Worm (Caenorhabditis elegans) whole organism, late embryonic: Measurements from ENCODE around the gene Y38C1AA.1.

ENCODE experiments used
- K09A11.1 ChIP-seq: sonication (generic microtip); optimal IDR thresholded peaks from 2 replicates; lab custom pipeline; 2017; ENCODE audit warnings: antibody characterized with exemption, mild to moderate bottlenecking, missing genetic modification characterization, missing compliant biosample characterization; ENCODE audit not compliant: insufficient read depth
- Y22D7AL.16 ChIP-seq: sonication (generic microtip); optimal IDR thresholded peaks from 2 replicates; lab custom pipeline; 2016; ENCODE audit warnings: missing genetic modification characterization, missing compliant biosample characterization
- ahr-1 ChIP-seq: sonication (generic microtip); optimal IDR thresholded peaks from 2 replicates; lab custom pipeline; 2016; ENCODE audit warnings: missing genetic modification characterization, missing compliant biosample characterization
- ama-1 ChIP-seq: fragments of 150-350 bp; optimal IDR thresholded peaks from 2 replicates; lab custom pipeline; 2014
- ceh-30 ChIP-seq: fragments of 150-350 bp; optimal IDR thresholded peaks from 2 replicates; lab custom pipeline; 2014; ENCODE audit warnings: missing biosample characterization, missing genetic modification characterization
- ceh-9 ChIP-seq: sonication (generic microtip); optimal IDR thresholded peaks from 2 replicates; lab custom pipeline; 2016; ENCODE audit warnings: mild to moderate bottlenecking, missing genetic modification characterization, inconsistent platforms, missing compliant biosample characterization
- gmeb-2 ChIP-seq: sonication (generic microtip); optimal IDR thresholded peaks from 2 replicates; lab custom pipeline; 2016; ENCODE audit warnings: missing genetic modification characterization, inconsistent platforms, missing compliant biosample characterization
- hlh-30 ChIP-seq: sonication (generic microtip); optimal IDR thresholded peaks from 2 replicates; lab custom pipeline; 2017; ENCODE audit warnings: antibody characterized with exemption, missing genetic modification characterization, missing compliant biosample characterization; ENCODE audit not compliant: insufficient read depth
- lim-6 ChIP-seq: sonication (generic microtip); optimal IDR thresholded peaks from 2 replicates; lab custom pipeline; 2016; ENCODE audit warnings: missing genetic modification characterization, missing compliant biosample characterization
- nhr-11 ChIP-seq: fragments of 150-350 bp; optimal IDR thresholded peaks from 2 replicates; lab custom pipeline; 2014; ENCODE audit warnings: missing biosample characterization, missing genetic modification characterization
- pag-3 ChIP-seq: sonication (generic microtip); optimal IDR thresholded peaks from 2 replicates; lab custom pipeline; 2016; ENCODE audit warnings: missing compliant biosample characterization, missing genetic modification characterization, borderline replicate concordance
- pha-4 ChIP-seq: fragments of 150-350 bp; optimal IDR thresholded peaks from 2 replicates; lab custom pipeline; 2018; ENCODE audit warnings: missing biosample characterization, missing genetic modification reagents, missing genetic modification characterization
- pqm-1 ChIP-seq: sonication (generic microtip); optimal IDR thresholded peaks from 2 replicates; lab custom pipeline; 2016; ENCODE audit warnings: missing genetic modification characterization, missing compliant biosample characterization

DNA sequence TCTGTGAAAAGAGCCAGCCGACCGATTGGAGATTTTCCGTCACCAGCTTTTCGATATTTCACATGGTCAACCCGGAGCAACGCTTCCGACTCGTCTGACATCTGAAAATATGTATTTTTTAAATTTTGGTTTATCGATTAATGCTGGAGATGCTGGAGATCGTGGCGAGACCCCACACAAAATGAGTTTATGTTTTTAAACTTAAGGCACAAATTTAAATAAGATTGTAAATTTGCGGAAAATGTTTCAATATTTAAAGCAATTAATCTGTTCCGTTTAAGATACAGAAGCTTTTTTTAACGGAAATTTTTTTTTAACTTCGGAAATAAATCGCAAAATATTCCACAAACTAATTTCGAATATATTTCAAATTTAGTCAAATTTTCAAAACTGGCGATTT lies 23.7 kb downstream of the Y38C1AA.1 start, which contains the start of gene gtf-2H1:
- TF ChIP-seq pha-4 (tag; lab: Kevin White, UChicago) (no peak), ahr-1 (tag; lab: Kevin White, UChicago) (no peak), ceh-30 (tag; lab: Kevin White, UChicago) (no peak), pqm-1 (tag; lab: Kevin White, UChicago) (no peak), lim-6 (no peak), ceh-9 (no peak), ama-1 (lab: Kevin White, UChicago) (no peak), K09A11.1 (no peak), hlh-30 (tag; lab: Kevin White, UChicago) (no peak), nhr-11 (tag; lab: Kevin White, UChicago) (no peak), gmeb-2 (tag; lab: Kevin White, UChicago) (no peak), Y22D7AL.16 (tag; lab: Kevin White, UChicago) (no peak), pag-3 (no peak)
